Fruit fly (Drosophila melanogaster): ENCODE results near the gene CG10375.
A peak's percentile ranks its signal among the peaks of the same experiment; 100 is the strongest.

CG10375 gene

dm6 chr3R:23817566-23818202 is 50.2 kb downstream of the CG10375 start (continued):
- no peak for TF ChIP-seq crc (GFP tag; optimal IDR thresholded peaks at IDR 0.05)
- TF ChIP-seq CTCF (GFP tag; optimal IDR thresholded peaks at IDR 0.05), result no peak
- TF ChIP-seq CG17361 (GFP tag; IDR thresholded peaks at IDR 0.05), result no peak
- 0 out of 2 replicates have a peak, but pooled peaks have one; percentile 37 for TF ChIP-seq CG9932 (GFP tag; IDR thresholded peaks at IDR 0.05)
- no peak for TF ChIP-seq fd102C (GFP tag; optimal IDR thresholded peaks at IDR 0.05)
- TF ChIP-seq ci (GFP tag; IDR thresholded peaks at IDR 0.05), result peak; percentile 38; the same call in 1 of the 3 replicates
- no peak for TF ChIP-seq Dbx (GFP tag; IDR thresholded peaks at IDR 0.05)
- TF ChIP-seq CG17328 (GFP tag; IDR thresholded peaks at IDR 0.05), result peak; percentile 34; the same call in 1 of the 2 replicates
- no peak for TF ChIP-seq CG7556 (GFP tag; optimal IDR thresholded peaks at IDR 0.05)
- 0 out of 2 replicates have a peak, but pooled peaks have one; percentile 36 for TF ChIP-seq CG11085 (GFP tag; IDR thresholded peaks at IDR 0.05)
- TF ChIP-seq CG10431 (GFP tag; optimal IDR thresholded peaks at IDR 0.05), result no peak
- no peak for TF ChIP-seq cas (GFP tag; IDR thresholded peaks at IDR 0.05)
- TF ChIP-seq CG34422 (GFP tag; IDR thresholded peaks at IDR 0.05), result no peak
- no peak for TF ChIP-seq CG15269 (tag; optimal IDR thresholded peaks at IDR 0.05)
- TF ChIP-seq run (tag; optimal IDR thresholded peaks at IDR 0.05), result peak; percentile 4
- peak; percentile 10 for TF ChIP-seq Dad (GFP tag; optimal IDR thresholded peaks at IDR 0.05)
- TF ChIP-seq Doc2 (GFP tag; IDR thresholded peaks at IDR 0.05), result no peak
- TF ChIP-seq row (GFP tag; IDR thresholded peaks at IDR 0.05), result peak; percentile 66
- peak; percentile 37 for TF ChIP-seq Oli (tag; optimal IDR thresholded peaks at IDR 0.05)
- no peak for TF ChIP-seq CG9817 (tag; optimal IDR thresholded peaks at IDR 0.05)
- no peak for TF ChIP-seq CG12299 (tag; optimal IDR thresholded peaks at IDR 0.05)
- peak; percentile 26; the same call in 1 of the 2 replicates for TF ChIP-seq chm (GFP tag; IDR thresholded peaks at IDR 0.05)
- no peak for TF ChIP-seq fu2 (GFP tag; optimal IDR thresholded peaks at IDR 0.05)
- 0 out of 2 replicates have a peak, but pooled peaks have one; percentile 15 for TF ChIP-seq Awh (GFP tag; IDR thresholded peaks at IDR 0.05)
- peak; percentile 56 for TF ChIP-seq Rfx (GFP tag; IDR thresholded peaks at IDR 0.05)
- peak; percentile 40 for TF ChIP-seq Blimp-1 (GFP tag; optimal IDR thresholded peaks at IDR 0.05)
- no peak for TF ChIP-seq BEAF-32 (GFP tag; optimal IDR thresholded peaks at IDR 0.05)
- TF ChIP-seq CG3407 (GFP tag; optimal IDR thresholded peaks at IDR 0.05), result peak; percentile 29
- peak; percentile 47 for TF ChIP-seq HLH3B (GFP tag; IDR thresholded peaks at IDR 0.05)
- TF ChIP-seq CG17829 (tag; optimal IDR thresholded peaks at IDR 0.05), result peak; percentile 6
- TF ChIP-seq CG32767 (GFP tag; IDR thresholded peaks at IDR 0.05), result peak; percentile 41; the same call in 1 of the 2 replicates
- TF ChIP-seq CG12104 (GFP tag; optimal IDR thresholded peaks at IDR 0.05), result no peak
- peak; percentile 28 for TF ChIP-seq CG4328 (GFP tag; optimal IDR thresholded peaks at IDR 0.05)
- TF ChIP-seq zf30C (GFP tag; optimal IDR thresholded peaks at IDR 0.05), result no peak
- TF ChIP-seq Atf-2 (GFP tag; optimal IDR thresholded peaks at IDR 0.05), result peak; percentile 15
- no peak for TF ChIP-seq pzg (GFP tag; optimal IDR thresholded peaks at IDR 0.05)
- TF ChIP-seq CG17186 (GFP tag; optimal IDR thresholded peaks at IDR 0.05), result no peak
- TF ChIP-seq cad (GFP tag; optimal IDR thresholded peaks at IDR 0.05), result no peak
- TF ChIP-seq inv (GFP tag; IDR thresholded peaks at IDR 0.05; ENCODE audit: partially characterized antibody), result no peak
- TF ChIP-seq Dref (GFP tag; IDR thresholded peaks at IDR 0.05), result no peak
- TF ChIP-seq NfI (GFP tag; optimal IDR thresholded peaks at IDR 0.05), result no peak
- no peak for TF ChIP-seq Max (GFP tag; optimal IDR thresholded peaks at IDR 0.05)
- peak; percentile 53 for TF ChIP-seq H2.0 (GFP tag; IDR thresholded peaks at IDR 0.05)
- TF ChIP-seq grau (tag; optimal IDR thresholded peaks at IDR 0.05), result peak; percentile 89
- no peak for TF ChIP-seq Dip2 (GFP tag; IDR thresholded peaks at IDR 0.05)
- TF ChIP-seq sob (GFP tag; IDR thresholded peaks at IDR 0.05), result no peak
- no peak for TF ChIP-seq HLH54F (GFP tag; optimal IDR thresholded peaks at IDR 0.05)
- no peak for TF ChIP-seq Optix (GFP tag; IDR thresholded peaks at IDR 0.05)
- peak; percentile 58; the same call in 2 of the 3 replicates for TF ChIP-seq dysf (GFP tag; IDR thresholded peaks at IDR 0.05)
- no peak for TF ChIP-seq unc-4 (GFP tag; IDR thresholded peaks at IDR 0.05; ENCODE audit: partially characterized antibody)
- TF ChIP-seq Ravus (GFP tag; IDR thresholded peaks at IDR 0.05), result no peak

Data from whole organism, embryonic.